Fruit fly (Drosophila melanogaster): ENCODE measurements around the gene CG17648.

CG17648 gene

DNA sequence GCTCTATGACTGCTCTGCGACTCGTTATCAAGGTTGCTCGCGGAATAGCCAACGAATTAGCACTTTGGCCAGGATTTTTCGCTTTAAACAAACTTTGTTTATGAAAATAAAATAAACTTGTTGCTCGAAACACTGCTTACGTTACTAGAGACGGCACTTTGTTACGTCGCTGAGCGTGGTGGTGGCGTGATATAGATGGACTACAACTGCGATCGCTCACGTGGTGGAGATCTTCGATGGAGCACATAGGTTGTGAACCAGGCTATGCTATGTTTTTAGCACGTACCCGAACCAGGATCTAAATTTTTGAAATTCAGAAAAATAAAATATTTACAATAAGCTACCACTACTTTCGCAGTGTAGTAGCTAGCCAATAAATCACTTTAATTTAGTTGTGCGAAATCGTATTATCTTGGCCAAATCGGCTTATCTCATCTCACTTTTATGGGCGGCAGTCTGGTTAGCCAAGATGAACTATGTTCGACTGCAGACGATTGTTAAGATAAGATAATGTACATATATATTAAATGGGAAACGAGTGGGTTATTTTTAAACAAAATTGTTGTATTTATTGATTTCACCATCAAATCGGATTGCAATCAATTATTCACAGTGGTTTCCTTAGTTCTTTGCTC, 36.3 kb upstream of the CG17648 start, which contains the start of gene frtz:
TSS of gene frtz (minus strand) at position 153 of the 635 bp plus-strand sequence.
- TF ChIP-seq Mes4 (GFP tag; optimal IDR thresholded peaks at IDR 0.05) (no peak), Nf-YB (GFP tag; optimal IDR thresholded peaks at IDR 0.05) (no peak), kni (GFP tag; optimal IDR thresholded peaks at IDR 0.05) (no peak), Nf-YC (tag; optimal IDR thresholded peaks at IDR 0.05) (peak; percentile 18), pb (GFP tag; optimal IDR thresholded peaks at IDR 0.05) (no peak), CG4854 (GFP tag; optimal IDR thresholded peaks at IDR 0.05) (no peak), CG17612 (GFP tag; IDR thresholded peaks at IDR 0.05) (no peak), CG11695 (GFP tag; IDR thresholded peaks at IDR 0.05) (no peak), Xrp1 (GFP tag; IDR thresholded peaks at IDR 0.05) (0 out of 2 replicates have a peak, but pooled peaks have one; percentile 24), CG6175 (GFP tag; IDR thresholded peaks at IDR 0.05) (no peak), bbx (GFP tag; IDR thresholded peaks at IDR 0.05; ENCODE audit: partially characterized antibody) (peak; percentile 81), tup (GFP tag; optimal IDR thresholded peaks at IDR 0.05) (no peak), HLH3B (GFP tag; IDR thresholded peaks at IDR 0.05) (no peak), gfzf (GFP tag; optimal IDR thresholded peaks at IDR 0.05) (peak; percentile 51), onecut (GFP tag; IDR thresholded peaks at IDR 0.05) (no peak), dysf (GFP tag; IDR thresholded peaks at IDR 0.05) (no peak), PHDP (tag; optimal IDR thresholded peaks at IDR 0.05) (no peak), CG6813 (GFP tag; optimal IDR thresholded peaks at IDR 0.05) (no peak), jumu (GFP tag; optimal IDR thresholded peaks at IDR 0.05) (peak; percentile 24), Hr39 (optimal IDR thresholded peaks at IDR 0.05) (no peak), CG2120 (GFP tag; optimal IDR thresholded peaks at IDR 0.05) (peak; percentile 44), abd-A (tag; optimal IDR thresholded peaks at IDR 0.05) (no peak), dmrt11E (tag; optimal IDR thresholded peaks at IDR 0.05) (no peak), bowl (GFP tag; IDR thresholded peaks at IDR 0.05) (no peak), CG4328 (GFP tag; optimal IDR thresholded peaks at IDR 0.05) (no peak), D (optimal IDR thresholded peaks at IDR 0.05) (no peak), D (GFP tag; optimal IDR thresholded peaks at IDR 0.05) (no peak), corto (GFP tag; optimal IDR thresholded peaks at IDR 0.05) (no peak), CG32772 (GFP tag; IDR thresholded peaks at IDR 0.05) (no peak), CG31441 (GFP tag; IDR thresholded peaks at IDR 0.05) (no peak; the same call in 1 of the 2 replicates), Dfd (GFP tag; optimal IDR thresholded peaks at IDR 0.05) (no peak), Dip3 (GFP tag; optimal IDR thresholded peaks at IDR 0.05) (peak; percentile 33), Ptx1 (GFP tag; IDR thresholded peaks at IDR 0.05) (no peak), CG3407 (GFP tag; optimal IDR thresholded peaks at IDR 0.05) (no peak), seq (GFP tag; IDR thresholded peaks at IDR 0.05) (no peak), Hey (tag; optimal IDR thresholded peaks at IDR 0.05) (no peak), p53 (GFP tag; optimal IDR thresholded peaks at IDR 0.05) (no peak), schlank (tag; optimal IDR thresholded peaks at IDR 0.05) (no peak), prd (optimal IDR thresholded peaks at IDR 0.05) (no peak), prd (GFP tag; IDR thresholded peaks at IDR 0.05) (no peak), bsh (GFP tag; optimal IDR thresholded peaks at IDR 0.05) (no peak), dmrt99B (tag; optimal IDR thresholded peaks at IDR 0.05) (no peak), Sin3A (optimal IDR thresholded peaks at IDR 0.05) (peak; percentile 30), CG13894 (tag; optimal IDR thresholded peaks at IDR 0.05) (no peak), CG10321 (GFP tag; IDR thresholded peaks at IDR 0.05) (no peak), CG10366 (GFP tag; IDR thresholded peaks at IDR 0.05) (no peak), CG18262 (tag; optimal IDR thresholded peaks at IDR 0.05) (no peak), CG14710 (tag; optimal IDR thresholded peaks at IDR 0.05) (peak; percentile 38), sisA (GFP tag; IDR thresholded peaks at IDR 0.05) (no peak), H15 (GFP tag; IDR thresholded peaks at IDR 0.05) (no peak), CG9817 (tag; optimal IDR thresholded peaks at IDR 0.05) (peak; percentile 9), CG32767 (GFP tag; IDR thresholded peaks at IDR 0.05) (no peak)
